Worm (Caenorhabditis elegans) whole organism, L2 larva: ENCODE results near the gene C05E11.7.

ENCODE experiments used
- aly-2 ChIP-seq: fragments of 150-350 bp; optimal IDR thresholded peaks from 2 replicates; lab custom pipeline; 2014; ENCODE audit warnings: missing biosample characterization, missing genetic modification characterization
- blmp-1 ChIP-seq: sonication (generic microtip); optimal IDR thresholded peaks from 2 replicates; lab custom pipeline; 2017; ENCODE audit warnings: missing genetic modification characterization, mild to moderate bottlenecking, missing compliant biosample characterization, antibody characterized with exemption, moderate library complexity; ENCODE audit not compliant: insufficient read depth
- elt-3 ChIP-seq: sonication (generic microtip); optimal IDR thresholded peaks from 2 replicates; lab custom pipeline; 2017; ENCODE audit warnings: missing biosample characterization, missing genetic modification characterization
- nhr-11 ChIP-seq: fragments of 150-350 bp; optimal IDR thresholded peaks from 2 replicates; lab custom pipeline; 2014; ENCODE audit warnings: missing biosample characterization, missing genetic modification characterization
- nhr-12 ChIP-seq: fragments of 150-350 bp; optimal IDR thresholded peaks from 2 replicates; lab custom pipeline; 2014; ENCODE audit warnings: missing biosample characterization, missing genetic modification characterization
- nhr-25 ChIP-seq: fragments of 150-350 bp; sonication (generic microtip); optimal IDR thresholded peaks from 3 replicates; lab custom pipeline; 2014; ENCODE audit warnings: missing biosample characterization, missing genetic modification characterization
- nhr-6 ChIP-seq: fragments of 150-350 bp; optimal IDR thresholded peaks from 2 replicates; lab custom pipeline; 2014; ENCODE audit warnings: missing biosample characterization, missing genetic modification characterization
- nhr-77 ChIP-seq: fragments of 150-350 bp; optimal IDR thresholded peaks from 2 replicates; lab custom pipeline; 2014; ENCODE audit warnings: missing biosample characterization, missing genetic modification characterization
- skn-1 ChIP-seq: sonication (generic microtip); optimal IDR thresholded peaks from 2 replicates; lab custom pipeline; 2017; ENCODE audit warnings: missing biosample characterization, missing genetic modification characterization
- unc-39 ChIP-seq: fragments of 150-350 bp; optimal IDR thresholded peaks from 2 replicates; lab custom pipeline; 2014; ENCODE audit warnings: missing biosample characterization, missing genetic modification characterization
- zag-1 ChIP-seq: fragments of 150-350 bp; optimal IDR thresholded peaks from 2 replicates; lab custom pipeline; 2014; ENCODE audit warnings: missing biosample characterization, missing genetic modification characterization

ce11 chrX:4587934-4588333, 2.5 kb upstream of the C05E11.7 start:
- TF ChIP-seq skn-1 (no peak), nhr-25 (tag; lab: Kevin White, UChicago) (no peak), zag-1 (tag; lab: Kevin White, UChicago) (peak; percentile 6), elt-3 (tag; lab: Kevin White, UChicago) (no peak), nhr-11 (tag; lab: Kevin White, UChicago) (no peak), blmp-1 (tag; lab: Kevin White, UChicago) (no peak), nhr-12 (tag; lab: Kevin White, UChicago) (no peak), aly-2 (tag; lab: Kevin White, UChicago) (no peak), unc-39 (tag; lab: Kevin White, UChicago) (no peak), nhr-6 (tag; lab: Kevin White, UChicago) (no peak), nhr-77 (tag; lab: Kevin White, UChicago) (no peak)
